Fruit fly (Drosophila melanogaster) whole organism, prepupa: Measurements from ENCODE around the gene Tsp26A.
A peak's percentile ranks its signal among the peaks of the same experiment; 100 is the strongest.

Source experiments
- Blimp-1 ChIP-seq: fragments of 200-800 bp; sonication (Bioruptor generic); optimal IDR thresholded peaks from 3 replicates; lab custom pipeline; 2017; ENCODE audit warnings: missing biosample characterization, missing genetic modification characterization, mild to moderate bottlenecking, moderate library complexity, missing genetic modification reagents
- CG10669 ChIP-seq: fragments of 200-800 bp; sonication (Bioruptor generic); optimal IDR thresholded peaks from 3 replicates; lab custom pipeline; 2018; ENCODE audit warnings: missing biosample characterization, mild to moderate bottlenecking, missing genetic modification characterization, moderate library complexity
- CG11762 ChIP-seq: fragments of 200-800 bp; sonication (Bioruptor generic); optimal IDR thresholded peaks from 3 replicates; lab custom pipeline; 2016; ENCODE audit warnings: missing biosample characterization, missing genetic modification characterization; ENCODE audit not compliant: insufficient read depth
- CG15336 ChIP-seq: fragments of 200-800 bp; sonication (Bioruptor generic); IDR thresholded peaks from 2 replicates; pipeline ENCODE4 v1.3.6; 2022; ENCODE audit warnings: missing biosample characterization, missing genetic modification characterization
- CG1621 ChIP-seq: fragments of 200-800 bp; sonication (Bioruptor generic); optimal IDR thresholded peaks from 3 replicates; lab custom pipeline; 2018; ENCODE audit warnings: missing biosample characterization, mild to moderate bottlenecking, missing genetic modification characterization
- CG16779 ChIP-seq: fragments of 200-800 bp; sonication (Bioruptor generic); optimal IDR thresholded peaks from 3 replicates; lab custom pipeline; 2017; ENCODE audit warnings: missing biosample characterization, mild to moderate bottlenecking, missing genetic modification characterization
- CG3032 ChIP-seq: fragments of 200-800 bp; optimal IDR thresholded peaks from 2 replicates; lab custom pipeline; 2019; ENCODE audit warnings: missing biosample characterization, mild to moderate bottlenecking, missing genetic modification characterization, moderate library complexity
- CG34406 ChIP-seq: fragments of 200-800 bp; sonication (Bioruptor generic); optimal IDR thresholded peaks from 3 replicates; lab custom pipeline; 2016; ENCODE audit warnings: missing biosample characterization, missing genetic modification characterization
- CG3919 ChIP-seq: fragments of 200-800 bp; sonication (Bioruptor generic); optimal IDR thresholded peaks from 3 replicates; lab custom pipeline; 2016; ENCODE audit warnings: missing biosample characterization, missing genetic modification characterization
- CG4318 ChIP-seq: fragments of 200-800 bp; sonication (Bioruptor generic); optimal IDR thresholded peaks from 3 replicates; lab custom pipeline; 2017; ENCODE audit warnings: missing biosample characterization, mild to moderate bottlenecking, missing genetic modification characterization
- CG6163 ChIP-seq: fragments of 200-800 bp; sonication (Bioruptor generic); IDR thresholded peaks from 3 replicates; pipeline ENCODE4 v1.3.6; 2022; ENCODE audit warnings: missing biosample characterization, missing genetic modification characterization
- CG6276 ChIP-seq: fragments of 200-800 bp; sonication (Bioruptor generic); optimal IDR thresholded peaks from 2 replicates; lab custom pipeline; 2017; ENCODE audit warnings: missing biosample characterization, mild to moderate bottlenecking, missing genetic modification characterization
- CG6792 ChIP-seq: fragments of 200-800 bp; sonication (Bioruptor generic); optimal IDR thresholded peaks from 3 replicates; lab custom pipeline; 2016; ENCODE audit warnings: missing biosample characterization, missing genetic modification characterization
- CG6808 ChIP-seq: fragments of 200-800 bp; sonication (Bioruptor generic); optimal IDR thresholded peaks from 3 replicates; lab custom pipeline; 2017; ENCODE audit warnings: missing biosample characterization, missing genetic modification characterization, mild to moderate bottlenecking, moderate library complexity, missing genetic modification reagents
- CG6854 ChIP-seq: fragments of 200-800 bp; sonication (Bioruptor generic); optimal IDR thresholded peaks from 2 replicates; lab custom pipeline; 2017; ENCODE audit warnings: missing biosample characterization, mild to moderate bottlenecking, missing genetic modification characterization
- CG7368 ChIP-seq: fragments of 200-800 bp; sonication (Bioruptor generic); optimal IDR thresholded peaks from 3 replicates; lab custom pipeline; 2016; ENCODE audit warnings: missing biosample characterization, missing genetic modification characterization
- CG8319 ChIP-seq: fragments of 200-800 bp; sonication (Bioruptor generic); optimal IDR thresholded peaks from 3 replicates; lab custom pipeline; 2016; ENCODE audit warnings: missing biosample characterization, missing genetic modification characterization
- CG9139 ChIP-seq: fragments of 200-800 bp; sonication (Bioruptor generic); optimal IDR thresholded peaks from 3 replicates; lab custom pipeline; 2017; ENCODE audit warnings: missing biosample characterization, mild to moderate bottlenecking, missing genetic modification characterization
- Eip93F ChIP-seq: fragments of 200-800 bp; sonication (Bioruptor generic); optimal IDR thresholded peaks from 2 replicates; lab custom pipeline; 2016; ENCODE audit warnings: missing biosample characterization, mild to moderate bottlenecking, missing genetic modification characterization
- Ets21C ChIP-seq: fragments of 200-800 bp; sonication (Bioruptor generic); optimal IDR thresholded peaks from 3 replicates; lab custom pipeline; 2016; ENCODE audit warnings: missing biosample characterization, missing genetic modification characterization
- Ets96B ChIP-seq: fragments of 200-800 bp; optimal IDR thresholded peaks from 2 replicates; lab custom pipeline; 2019; ENCODE audit warnings: missing biosample characterization, mild to moderate bottlenecking, missing genetic modification characterization, moderate library complexity
- Gug ChIP-seq: fragments of 200-800 bp; sonication (Bioruptor generic); IDR thresholded peaks from 2 replicates; pipeline ENCODE4 v1.3.6; 2022; ENCODE audit warnings: missing biosample characterization, missing genetic modification characterization
- Hr39 ChIP-seq: fragments of 200-800 bp; sonication (Bioruptor generic); optimal IDR thresholded peaks from 2 replicates; lab custom pipeline; 2016; ENCODE audit warnings: missing biosample characterization, missing genetic modification characterization
- Hr4 ChIP-seq: fragments of 200-800 bp; sonication (Bioruptor generic); optimal IDR thresholded peaks from 3 replicates; lab custom pipeline; 2016; ENCODE audit warnings: missing biosample characterization, missing genetic modification characterization
- Lpt ChIP-seq: fragments of 200-800 bp; sonication (Bioruptor generic); optimal IDR thresholded peaks from 3 replicates; lab custom pipeline; 2016; ENCODE audit warnings: missing biosample characterization, missing genetic modification characterization
- Smox ChIP-seq: fragments of 200-800 bp; sonication (Bioruptor generic); optimal IDR thresholded peaks from 3 replicates; lab custom pipeline; 2016; ENCODE audit warnings: missing biosample characterization, missing genetic modification characterization
- Sox15 ChIP-seq: fragments of 200-800 bp; sonication (Bioruptor generic); optimal IDR thresholded peaks from 3 replicates; lab custom pipeline; 2016; ENCODE audit warnings: missing biosample characterization, missing genetic modification characterization
- achi ChIP-seq: fragments of 200-800 bp; sonication (Bioruptor generic); optimal IDR thresholded peaks from 3 replicates; lab custom pipeline; 2016; ENCODE audit warnings: missing biosample characterization, missing genetic modification characterization
- acj6 ChIP-seq: fragments of 200-800 bp; sonication (Bioruptor generic); optimal IDR thresholded peaks from 3 replicates; lab custom pipeline; 2016; ENCODE audit warnings: missing biosample characterization, missing genetic modification characterization
- cyc ChIP-seq: fragments of 200-800 bp; sonication (Bioruptor generic); optimal IDR thresholded peaks from 3 replicates; lab custom pipeline; 2016; ENCODE audit warnings: missing biosample characterization, missing genetic modification characterization
- dac ChIP-seq: fragments of 200-800 bp; sonication (Bioruptor generic); optimal IDR thresholded peaks from 2 replicates; lab custom pipeline; 2017; ENCODE audit warnings: missing biosample characterization, mild to moderate bottlenecking, missing genetic modification characterization
- dsx ChIP-seq: fragments of 200-800 bp; optimal IDR thresholded peaks from 3 replicates; lab custom pipeline; 2019; ENCODE audit warnings: missing biosample characterization, mild to moderate bottlenecking, missing genetic modification characterization, moderate library complexity; ENCODE audit not compliant: poor library complexity, severe bottlenecking
- eg ChIP-seq: fragments of 200-800 bp; sonication (Bioruptor generic); IDR thresholded peaks from 3 replicates; pipeline ENCODE4 v1.3.6; 2022; ENCODE audit warnings: missing biosample characterization, missing genetic modification characterization
- esn ChIP-seq: fragments of 200-800 bp; sonication (Bioruptor generic); optimal IDR thresholded peaks from 2 replicates; lab custom pipeline; 2016; ENCODE audit warnings: missing biosample characterization, mild to moderate bottlenecking, missing genetic modification characterization, moderate library complexity
- fd85E ChIP-seq: fragments of 200-800 bp; sonication (Bioruptor generic); optimal IDR thresholded peaks from 3 replicates; lab custom pipeline; 2016; ENCODE audit warnings: missing biosample characterization, missing genetic modification characterization
- fkh ChIP-seq: fragments of 200-800 bp; sonication (Bioruptor generic); optimal IDR thresholded peaks from 3 replicates; lab custom pipeline; 2017; ENCODE audit warnings: missing biosample characterization, mild to moderate bottlenecking, missing genetic modification characterization, moderate library complexity
- net ChIP-seq: fragments of 200-800 bp; sonication (Bioruptor generic); optimal IDR thresholded peaks from 3 replicates; lab custom pipeline; 2016; ENCODE audit warnings: missing biosample characterization, missing genetic modification characterization
- salr ChIP-seq, 2 experiments: fragments of 200-800 bp; sonication (Bioruptor generic); optimal IDR thresholded peaks; 3 replicates each; lab custom pipeline; 2016 to 2018; ENCODE audit warnings: missing biosample characterization in 2 of 2, missing genetic modification characterization in 2 of 2, mild to moderate bottlenecking in 1 of 2
- ss ChIP-seq, 2 experiments: fragments of 200-800 bp; sonication (Bioruptor generic); optimal IDR thresholded peaks; 2 replicates in 1 of 2; 3 replicates in 1 of 2; lab custom pipeline; 2017 to 2018; ENCODE audit warnings: mild to moderate bottlenecking in 2 of 2, missing biosample characterization in 2 of 2, missing genetic modification characterization in 2 of 2, moderate library complexity in 1 of 2
- svp ChIP-seq: fragments of 200-800 bp; sonication (Bioruptor generic); peaks from one replicate; lab custom pipeline; 2016; ENCODE audit warnings: missing biosample characterization, missing genetic modification characterization
- vri ChIP-seq: fragments of 200-800 bp; sonication (Bioruptor generic); optimal IDR thresholded peaks from 3 replicates; lab custom pipeline; 2016; ENCODE audit warnings: missing biosample characterization, mild to moderate bottlenecking, missing genetic modification characterization

The Tsp26A gene

DNA sequence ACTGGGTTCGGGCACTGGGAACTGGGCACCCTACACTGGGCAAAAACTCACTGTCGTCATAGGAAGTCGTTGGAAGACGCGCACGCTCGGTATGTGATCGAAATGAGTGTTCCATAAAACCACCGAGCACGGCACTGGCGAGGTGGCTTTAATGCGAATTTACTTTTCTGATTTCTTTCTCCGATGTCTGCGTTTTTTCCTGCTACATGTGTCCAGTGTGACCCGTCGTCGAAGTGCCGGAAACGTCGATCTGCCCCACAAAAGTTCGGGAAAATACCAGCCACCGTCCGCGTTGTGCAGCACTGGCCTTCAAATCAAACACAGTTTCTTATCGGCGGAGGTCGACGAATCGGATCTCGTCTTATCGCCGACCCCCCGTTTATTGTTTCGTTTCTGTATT, 781 bp upstream of the Tsp26A start, which contains the start of gene Kdm5 (continued):
- TF ChIP-seq CG8319 (GFP tag; lab: Kevin White, UChicago) = no peak
- no peak for TF ChIP-seq net (GFP tag; lab: Kevin White, UChicago)
- TF ChIP-seq svp = peak; percentile 96
- TF ChIP-seq eg (GFP tag; lab: Robert Waterston, UW) = peak; percentile 41; the same call in 1 of the 3 replicates
- TF ChIP-seq ss (GFP tag; optimal IDR thresholded peaks at IDR 0.05; lab: Kevin White, UChicago) = peak in 1 of 2 experiments; percentile 7
- TF ChIP-seq CG3032 (tag; lab: Kevin White, UChicago) = no peak
- TF ChIP-seq CG1621 (tag; lab: Kevin White, UChicago) = no peak
- TF ChIP-seq Lpt (GFP tag; lab: Kevin White, UChicago) = no peak
- no peak for TF ChIP-seq CG7368 (GFP tag; lab: Kevin White, UChicago)
- no peak for TF ChIP-seq cyc (GFP tag; lab: Kevin White, UChicago)
- TF ChIP-seq Ets21C (GFP tag; lab: Kevin White, UChicago) = no peak
- TF ChIP-seq Gug (GFP tag; lab: Robert Waterston, UW) = no peak
- TF ChIP-seq CG16779 (tag; lab: Kevin White, UChicago) = no peak
- no peak for TF ChIP-seq acj6
- no peak for TF ChIP-seq dsx
- TF ChIP-seq fkh (GFP tag; lab: Kevin White, UChicago) = no peak
- no peak for TF ChIP-seq CG9139 (GFP tag; lab: Kevin White, UChicago)
- peak; percentile 20 for TF ChIP-seq CG6854 (GFP tag; lab: Kevin White, UChicago)
- no peak for TF ChIP-seq Blimp-1 (GFP tag; lab: Kevin White, UChicago)
- TF ChIP-seq CG3919 (GFP tag; lab: Kevin White, UChicago) = no peak
- TF ChIP-seq Hr39 (GFP tag; lab: Kevin White, UChicago) = no peak
- no peak for TF ChIP-seq Hr4 (GFP tag; lab: Kevin White, UChicago)
- TF ChIP-seq CG6163 (GFP tag; lab: Robert Waterston, UW) = 0 out of 3 replicates have a peak, but pooled peaks have one; percentile 16
- TF ChIP-seq esn = peak; percentile 23

dm6 chr2L:6006508-6007232, 6.6 kb downstream of the Tsp26A start, which contains the start of gene Gal:
Gene Gal (minus strand): TSS chr2L:6006827.
- TF ChIP-seq Smox (GFP tag; lab: Kevin White, UChicago) = no peak
- no peak for TF ChIP-seq CG6854 (GFP tag; lab: Kevin White, UChicago)
- no peak for TF ChIP-seq salr (GFP tag; optimal IDR thresholded peaks at IDR 0.05; lab: Kevin White, UChicago)
- peak; percentile 73 for TF ChIP-seq svp
- no peak for TF ChIP-seq CG6163 (GFP tag; lab: Robert Waterston, UW)
- TF ChIP-seq cyc (GFP tag; lab: Kevin White, UChicago) = no peak
- TF ChIP-seq net (GFP tag; lab: Kevin White, UChicago) = no peak
- TF ChIP-seq Hr4 (GFP tag; lab: Kevin White, UChicago) = no peak
- no peak for TF ChIP-seq CG11762 (GFP tag; lab: Kevin White, UChicago)
- TF ChIP-seq acj6 = no peak
- TF ChIP-seq CG34406 (GFP tag; lab: Kevin White, UChicago) = no peak
- TF ChIP-seq CG15336 (GFP tag; lab: Robert Waterston, UW) = 0 out of 2 replicates have a peak, but pooled peaks have one; percentile 29
- no peak for TF ChIP-seq Hr39 (GFP tag; lab: Kevin White, UChicago)

DNA sequence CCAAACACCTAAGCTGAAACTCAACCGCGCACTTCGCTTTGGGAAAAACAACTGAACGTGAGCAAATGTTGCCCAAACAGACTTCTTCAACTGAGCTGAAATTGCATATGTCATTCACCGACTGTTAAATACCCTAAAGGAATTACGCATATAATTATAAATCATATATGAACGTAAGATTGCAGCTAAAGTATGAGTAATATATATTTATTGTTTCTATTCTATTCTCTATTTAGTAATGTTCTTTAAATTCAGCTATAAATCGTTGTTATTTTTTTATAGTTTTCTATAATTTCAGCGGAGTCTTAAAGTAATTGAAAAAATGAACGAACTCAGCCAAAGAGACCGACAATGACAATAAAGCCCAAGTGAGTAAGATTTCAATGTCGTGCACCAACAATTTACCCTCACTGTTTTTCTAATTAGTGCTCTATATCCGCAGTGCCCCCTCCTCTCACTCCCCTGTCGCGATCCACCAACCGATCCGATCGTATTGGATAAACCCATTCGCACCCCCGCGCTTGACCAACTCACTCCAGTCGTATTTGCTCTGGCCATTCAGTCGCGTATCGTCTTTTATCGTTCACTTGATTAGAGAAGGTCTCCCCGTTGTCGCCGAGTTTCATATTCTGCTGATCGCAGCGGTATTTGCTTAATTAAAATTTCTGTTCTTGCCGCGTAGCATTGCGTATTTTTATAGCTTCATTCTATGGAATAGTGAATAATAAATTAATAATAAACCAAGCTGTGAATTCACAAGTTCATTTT, 12.5 kb downstream of the Tsp26A start, which contains the start of gene CG9098:
CG9098 (minus strand) TSS at position 36 of the 768 bp plus-strand sequence.
- TF ChIP-seq ss (GFP tag; optimal IDR thresholded peaks at IDR 0.05; lab: Kevin White, UChicago) (no peak), dsx (no peak), achi (no peak), CG4318 (GFP tag; lab: Kevin White, UChicago) (no peak), Ets96B (tag; lab: Kevin White, UChicago) (no peak), Eip93F (GFP tag; lab: Kevin White, UChicago) (no peak), Sox15 (GFP tag; lab: Kevin White, UChicago) (no peak), CG6808 (GFP tag; lab: Kevin White, UChicago) (no peak), dac (no peak), vri (GFP tag; lab: Kevin White, UChicago) (no peak), fd85E (no peak), Smox (GFP tag; lab: Kevin White, UChicago) (no peak), CG6792 (no peak), salr (GFP tag; optimal IDR thresholded peaks at IDR 0.05; lab: Kevin White, UChicago) (no peak), CG10669 (GFP tag; lab: Kevin White, UChicago) (no peak), CG6276 (GFP tag; lab: Kevin White, UChicago) (no peak), svp (no peak)
